Worm (Caenorhabditis elegans) whole organism, early embryonic: ENCODE data around the gene col-76.

Experiments
- B0310.2 ChIP-seq: sonication (generic microtip); optimal IDR thresholded peaks from 2 replicates; lab custom pipeline; 2016; ENCODE audit warnings: mild to moderate bottlenecking, missing genetic modification characterization, missing compliant biosample characterization
- F13C5.2 ChIP-seq: sonication (generic microtip); optimal IDR thresholded peaks from 2 replicates; lab custom pipeline; 2017; ENCODE audit warnings: mild to moderate bottlenecking, missing genetic modification characterization, inconsistent platforms, missing compliant biosample characterization
- ama-1 ChIP-seq: fragments of 150-350 bp; optimal IDR thresholded peaks from 2 replicates; lab custom pipeline; 2014
- ceh-13 ChIP-seq: fragments of 200-800 bp; sonication (Bioruptor generic); optimal IDR thresholded peaks from 2 replicates; lab custom pipeline; 2018; ENCODE audit warnings: mild to moderate bottlenecking, missing genetic modification characterization, missing compliant biosample characterization
- ceh-36 ChIP-seq: sonication (generic microtip); optimal IDR thresholded peaks from 2 replicates; lab custom pipeline; 2016; ENCODE audit warnings: missing genetic modification characterization, inconsistent platforms, missing compliant biosample characterization
- ets-7 ChIP-seq: sonication (generic microtip); optimal IDR thresholded peaks from 2 replicates; lab custom pipeline; 2016; ENCODE audit warnings: missing genotype, missing genetic modification characterization, missing compliant biosample characterization
- flt-1 ChIP-seq: fragments of 200-800 bp; sonication (Bioruptor generic); IDR thresholded peaks from 2 replicates; pipeline ENCODE4 v1.3.6; 2022; ENCODE audit warnings: missing genetic modification characterization, missing compliant biosample characterization
- hmbx-1 ChIP-seq: sonication (generic microtip); optimal IDR thresholded peaks from 2 replicates; lab custom pipeline; 2016; ENCODE audit warnings: mild to moderate bottlenecking, missing genetic modification characterization, missing compliant biosample characterization
- hnd-1 ChIP-seq: sonication (generic microtip); optimal IDR thresholded peaks from 2 replicates; lab custom pipeline; 2016; ENCODE audit warnings: missing genetic modification characterization, missing compliant biosample characterization
- sea-1 ChIP-seq: fragments of 200-800 bp; sonication (Bioruptor generic); conservative IDR thresholded peaks from 2 replicates; pipeline ENCODE4 v1.3.6; 2022; ENCODE audit warnings: missing genetic modification characterization, missing compliant biosample characterization
- tbx-37 ChIP-seq: fragments of 200-800 bp; sonication (Bioruptor generic); conservative IDR thresholded peaks from 2 replicates; pipeline ENCODE4 v1.3.6; 2022; ENCODE audit warnings: missing genetic modification reagents, missing genetic modification characterization, missing compliant biosample characterization
- tra-4 ChIP-seq: sonication (generic microtip); optimal IDR thresholded peaks from 2 replicates; lab custom pipeline; 2017; ENCODE audit warnings: missing genetic modification characterization, missing compliant biosample characterization

DNA sequence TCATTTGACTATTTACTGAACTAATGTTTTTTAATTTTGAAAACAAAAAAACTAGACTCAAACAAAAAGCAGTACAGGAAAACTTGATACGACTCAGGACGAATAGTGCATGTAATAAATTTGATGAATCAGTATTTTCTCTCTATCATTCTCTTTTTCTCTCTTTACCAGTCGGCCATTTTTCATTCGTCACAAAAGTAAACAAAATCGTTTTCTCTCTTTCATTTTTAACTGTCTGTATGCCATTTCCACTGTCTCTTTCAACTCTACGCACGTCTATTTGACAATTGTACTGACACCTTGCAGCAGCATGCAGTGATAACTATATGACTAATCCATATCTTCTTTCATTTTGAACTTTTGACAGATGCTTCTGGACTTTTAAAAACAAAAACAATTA, 44.6 kb downstream of the col-76 start, which contains the start of the genes F35C11.2 and F35C11.4:
- TF ChIP-seq B0310.2 (tag; lab: Kevin White, UChicago) (no peak), ets-7 (tag; lab: Kevin White, UChicago) (no peak), ceh-36 (no peak), F13C5.2 (no peak), sea-1 (GFP tag; lab: Robert Waterston, UW) (no peak), ama-1 (lab: Kevin White, UChicago) (no peak), hmbx-1 (no peak), ceh-13 (GFP tag; lab: Kevin White, UChicago) (no peak), hnd-1 (tag; lab: Kevin White, UChicago) (no peak), tra-4 (tag; lab: Kevin White, UChicago) (no peak), tbx-37 (GFP tag; lab: Robert Waterston, UW) (no peak), flt-1 (GFP tag; lab: Robert Waterston, UW) (no peak)
